Fruit fly (Drosophila melanogaster): Measurements from ENCODE around the gene ImpE2.

ImpE2 gene

DNA sequence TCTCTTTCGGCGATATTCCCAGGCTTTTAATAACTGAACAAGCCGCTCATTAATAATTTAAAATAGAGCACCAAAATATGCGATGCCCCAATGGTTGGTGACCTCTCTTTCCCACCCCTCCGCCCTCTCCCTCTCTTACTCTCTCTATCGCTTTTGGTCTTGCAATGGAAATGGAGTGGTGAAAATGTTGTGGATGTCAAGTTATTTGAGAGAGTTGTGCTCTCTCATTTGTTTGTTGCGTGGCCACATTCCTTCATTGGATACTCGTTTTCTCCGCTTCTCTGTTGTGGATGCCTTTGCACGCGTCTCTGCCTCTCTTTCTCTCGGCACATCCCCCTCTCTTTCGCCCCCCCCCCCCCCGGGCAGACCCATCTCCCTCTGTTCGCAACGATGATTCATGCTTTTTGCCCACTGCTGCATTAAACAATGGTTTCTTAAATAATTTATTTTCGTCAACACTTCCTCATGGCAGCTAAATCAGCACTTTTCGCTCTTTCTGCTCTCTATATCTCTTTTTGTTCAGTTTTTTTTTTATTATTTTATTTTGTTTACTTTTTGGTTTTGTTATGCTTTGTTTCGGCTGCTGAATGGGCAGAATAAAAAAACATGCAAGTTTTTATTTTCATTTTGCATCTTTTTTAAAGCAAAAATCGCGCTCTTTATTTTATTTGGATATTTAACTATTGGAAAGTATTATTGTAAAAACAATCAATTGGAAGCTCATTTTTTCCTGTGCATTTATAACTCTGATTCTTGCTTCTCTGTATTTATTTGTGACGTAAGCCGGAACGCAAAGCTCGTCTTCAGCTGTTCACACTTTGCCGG lies 30.2 kb upstream of the ImpE2 start (continued):
- TF ChIP-seq Sox102F (GFP tag; optimal IDR thresholded peaks at IDR 0.05): peak; percentile 67
- TF ChIP-seq CoRest (tag; optimal IDR thresholded peaks at IDR 0.05): peak; percentile 39
- peak; percentile 56 for TF ChIP-seq CG13775 (GFP tag; optimal IDR thresholded peaks at IDR 0.05)
- TF ChIP-seq insv (GFP tag; optimal IDR thresholded peaks at IDR 0.05): no peak
- 0 out of 2 replicates have a peak, but pooled peaks have one; percentile 38 for TF ChIP-seq CG31441 (GFP tag; IDR thresholded peaks at IDR 0.05)
- TF ChIP-seq CG14710 (tag; optimal IDR thresholded peaks at IDR 0.05): peak; percentile 17
- TF ChIP-seq nerfin-2 (GFP tag; IDR thresholded peaks at IDR 0.05; ENCODE audit: partially characterized antibody): no peak
- no peak for TF ChIP-seq TFAM (GFP tag; optimal IDR thresholded peaks at IDR 0.05)
- TF ChIP-seq sens (GFP tag): peak; percentile 90
- TF ChIP-seq CG10979 (tag; optimal IDR thresholded peaks at IDR 0.05): peak; percentile 44
- peak; percentile 50 for TF ChIP-seq row (GFP tag; IDR thresholded peaks at IDR 0.05)
- TF ChIP-seq CG9437 (GFP tag; optimal IDR thresholded peaks at IDR 0.05): peak; percentile 64
- peak; percentile 32 for TF ChIP-seq ewg (GFP tag; optimal IDR thresholded peaks at IDR 0.05)
- no peak for TF ChIP-seq CG10565 (GFP tag; optimal IDR thresholded peaks at IDR 0.05)
- TF ChIP-seq CG16815 (GFP tag; optimal IDR thresholded peaks at IDR 0.05): no peak
- TF ChIP-seq caup (GFP tag; optimal IDR thresholded peaks at IDR 0.05; ENCODE audit: severe bottlenecking): no peak
- peak in 1 of 3 experiments; percentile 56 for TF ChIP-seq lola (GFP tag; optimal IDR thresholded peaks at IDR 0.05)
- TF ChIP-seq CG10462 (GFP tag; optimal IDR thresholded peaks at IDR 0.05): no peak
- TF ChIP-seq ato (GFP tag; IDR thresholded peaks at IDR 0.05; ENCODE audit: partially characterized antibody): peak; percentile 57; the same call in 1 of the 2 replicates
- TF ChIP-seq slbo (GFP tag; IDR thresholded peaks at IDR 0.05): peak; percentile 40
- TF ChIP-seq maf-S (GFP tag; optimal IDR thresholded peaks at IDR 0.05): no peak
- peak; percentile 51 for TF ChIP-seq CG15601 (tag; optimal IDR thresholded peaks at IDR 0.05)
- TF ChIP-seq cg (GFP tag; optimal IDR thresholded peaks at IDR 0.05): no peak
- TF ChIP-seq Pdp1 (GFP tag; optimal IDR thresholded peaks at IDR 0.05): peak in 1 of 2 experiments; percentile 54
- peak; percentile 57 for TF ChIP-seq Ssrp (tag; optimal IDR thresholded peaks at IDR 0.05)
- peak; percentile 69 for TF ChIP-seq bbx (GFP tag; IDR thresholded peaks at IDR 0.05; ENCODE audit: partially characterized antibody)
- TF ChIP-seq Bgb (GFP tag; IDR thresholded peaks at IDR 0.05; ENCODE audit: partially characterized antibody): peak; percentile 61
- TF ChIP-seq lmd (GFP tag; IDR thresholded peaks at IDR 0.05): peak; percentile 4; the same call in 1 of the 2 replicates
- no peak for TF ChIP-seq wor (GFP tag; IDR thresholded peaks at IDR 0.05)
- TF ChIP-seq CG3065 (GFP tag; optimal IDR thresholded peaks at IDR 0.05): no peak
- peak; percentile 39 for TF ChIP-seq Bteb2 (GFP tag; optimal IDR thresholded peaks at IDR 0.05)
- TF ChIP-seq Hr39 (optimal IDR thresholded peaks at IDR 0.05): no peak
- TF ChIP-seq bsh (GFP tag; optimal IDR thresholded peaks at IDR 0.05): peak; percentile 9 to 67
- peak; percentile 18 for TF ChIP-seq pho (GFP tag; optimal IDR thresholded peaks at IDR 0.05)
- TF ChIP-seq az2 (GFP tag; optimal IDR thresholded peaks at IDR 0.05): peak; percentile 21
- no peak for TF ChIP-seq ranshi (GFP tag; IDR thresholded peaks at IDR 0.05)
- no peak for TF ChIP-seq CG10959 (GFP tag; IDR thresholded peaks at IDR 0.05)
- peak; percentile 98 for TF ChIP-seq crol (GFP tag; IDR thresholded peaks at IDR 0.05)
- TF ChIP-seq Dbx (GFP tag; IDR thresholded peaks at IDR 0.05): no peak
- peak; percentile 21 for TF ChIP-seq CG12659 (GFP tag; optimal IDR thresholded peaks at IDR 0.05)
- TF ChIP-seq kah (GFP tag; optimal IDR thresholded peaks at IDR 0.05): no peak
- 0 out of 3 replicates have a peak, but pooled peaks have one; percentile 63 for TF ChIP-seq CG2199 (GFP tag; IDR thresholded peaks at IDR 0.05)
- TF ChIP-seq bowl (GFP tag; IDR thresholded peaks at IDR 0.05): no peak
- TF ChIP-seq chinmo (GFP tag; IDR thresholded peaks at IDR 0.05; ENCODE audit: partially characterized antibody): peak; percentile 77; the same call in 2 of the 4 replicates
- peak; percentile 54 for TF ChIP-seq NfI (GFP tag; optimal IDR thresholded peaks at IDR 0.05)
- TF ChIP-seq chif (GFP tag; optimal IDR thresholded peaks at IDR 0.05): peak in 1 of 2 experiments; percentile 32
- no peak for TF ChIP-seq CG3281 (GFP tag; optimal IDR thresholded peaks at IDR 0.05)

All from whole organism, embryonic.